Fruit fly (Drosophila melanogaster) Kc167 (cell line): Measurements from ENCODE around the gene CG18558.

Experiments used
- Myc ChIP-seq: fragments of >200 bp; optimal IDR thresholded peaks from 2 replicates; lab custom pipeline; 2017; ENCODE audit warnings: missing external identifiers
- Sin3A ChIP-seq: fragments of >200 bp; optimal IDR thresholded peaks from 2 replicates; lab custom pipeline; 2018; ENCODE audit warnings: missing external identifiers
- h ChIP-seq: fragments of >200 bp; optimal IDR thresholded peaks from 3 replicates; lab custom pipeline; 2018; ENCODE audit warnings: missing external identifiers
- insv ChIP-seq: fragments of >200 bp; optimal IDR thresholded peaks from 3 replicates; lab custom pipeline; 2018; ENCODE audit warnings: missing external identifiers
- psq ChIP-seq: fragments of >200 bp; optimal IDR thresholded peaks from 2 replicates; lab custom pipeline; 2017; ENCODE audit warnings: missing external identifiers

DNA sequence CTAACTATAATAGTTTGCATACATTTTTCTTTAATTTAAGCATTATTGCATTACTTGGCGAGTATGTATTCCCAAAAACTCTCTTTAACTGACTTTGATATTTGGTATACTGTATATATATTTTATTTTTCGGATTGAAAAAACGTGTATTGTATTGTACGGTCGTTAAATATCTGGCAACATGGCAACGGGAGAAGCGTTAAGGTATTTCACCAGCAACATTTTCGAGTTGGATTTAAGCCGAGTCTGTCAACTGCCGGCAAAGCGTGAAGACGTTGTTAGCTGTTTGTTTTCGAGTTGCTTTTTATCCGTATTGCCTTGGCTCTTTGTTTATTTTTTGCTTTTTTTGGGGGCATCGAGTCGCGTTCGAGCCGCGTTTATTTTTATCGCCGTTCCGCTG lies 4.5 kb downstream of the CG18558 start, which contains the start of gene CG2975:
- TF ChIP-seq insv (no peak), h (lab: Kevin White, UChicago) (no peak), psq (lab: Kevin White, UChicago) (no peak), Sin3A (lab: Kevin White, UChicago) (no peak), Myc (lab: Kevin White, UChicago) (no peak)
